Worm (Caenorhabditis elegans) whole organism, L4 larva: ENCODE data around the gene F36H5.14.

ENCODE experiments used
- F37D6.2 ChIP-seq: sonication (generic microtip); optimal IDR thresholded peaks from 2 replicates; lab custom pipeline; 2016; ENCODE audit warnings: mild to moderate bottlenecking, missing genetic modification characterization, missing compliant biosample characterization
- F49E8.2 ChIP-seq: sonication (generic microtip); optimal IDR thresholded peaks from 2 replicates; lab custom pipeline; 2016; ENCODE audit warnings: missing compliant biosample characterization, mild to moderate bottlenecking, missing genetic modification characterization, borderline replicate concordance
- aha-1 ChIP-seq: fragments of 150-350 bp; peaks from one replicate; lab custom pipeline; 2014; ENCODE audit warnings: missing biosample characterization, missing genetic modification characterization
- arid-1 ChIP-seq: fragments of 200-800 bp; sonication (Bioruptor generic); conservative IDR thresholded peaks from 2 replicates; pipeline ENCODE4 v1.3.6; 2022; ENCODE audit warnings: missing genetic modification reagents, missing genetic modification characterization, missing compliant biosample characterization
- ceh-32 ChIP-seq: sonication (generic microtip); optimal IDR thresholded peaks from 2 replicates; lab custom pipeline; 2016; ENCODE audit warnings: mild to moderate bottlenecking, missing genetic modification characterization, missing compliant biosample characterization; ENCODE audit not compliant: poor library complexity
- ceh-82 ChIP-seq: sonication (generic microtip); optimal IDR thresholded peaks from 2 replicates; lab custom pipeline; 2017; ENCODE audit warnings: missing biosample characterization, missing genetic modification characterization
- cey-2 ChIP-seq: sonication (generic microtip); optimal IDR thresholded peaks from 3 replicates; lab custom pipeline; 2017; ENCODE audit warnings: missing genetic modification characterization, mild to moderate bottlenecking, missing compliant biosample characterization, antibody characterized with exemption, borderline replicate concordance; ENCODE audit not compliant: insufficient read depth
- ctbp-1 ChIP-seq: fragments of 200-800 bp; sonication (Bioruptor generic); IDR thresholded peaks from 2 replicates; pipeline ENCODE4 v1.3.6; 2022; ENCODE audit warnings: missing genetic modification reagents, missing genetic modification characterization, missing compliant biosample characterization
- daf-16 ChIP-seq, 3 experiments: sonication (generic microtip); optimal IDR thresholded peaks; 2 replicates each; lab custom pipeline; 2016 to 2017; ENCODE audit warnings: missing genetic modification characterization in 3 of 3, missing genetic modification reagents in 3 of 3, mild to moderate bottlenecking in 2 of 3, missing compliant biosample characterization in 2 of 3, missing biosample characterization in 1 of 3, moderate library complexity in 1 of 3
- dmd-6 ChIP-seq: fragments of 200-800 bp; sonication (Bioruptor generic); IDR thresholded peaks from 2 replicates; pipeline ENCODE4 v1.3.6; 2022; ENCODE audit warnings: missing genetic modification reagents, missing genetic modification characterization, missing compliant biosample characterization
- dmd-8 ChIP-seq: fragments of 200-800 bp; sonication (Bioruptor generic); IDR thresholded peaks from 2 replicates; pipeline ENCODE4 v1.3.6; 2022; ENCODE audit warnings: missing genetic modification characterization, missing compliant biosample characterization
- dpl-1 ChIP-seq: fragments of 150-350 bp; optimal IDR thresholded peaks from 2 replicates; lab custom pipeline; 2014; ENCODE audit warnings: missing biosample characterization, missing genetic modification reagents, missing genetic modification characterization
- duxl-1 ChIP-seq: sonication (generic microtip); optimal IDR thresholded peaks from 2 replicates; lab custom pipeline; 2016; ENCODE audit warnings: mild to moderate bottlenecking, missing genetic modification characterization, moderate library complexity, missing compliant biosample characterization; ENCODE audit not compliant: poor library complexity
- dve-1 ChIP-seq: sonication (generic microtip); optimal IDR thresholded peaks from 2 replicates; lab custom pipeline; 2017; ENCODE audit warnings: antibody characterized with exemption, mild to moderate bottlenecking, missing genetic modification characterization, missing compliant biosample characterization; ENCODE audit not compliant: insufficient read depth
- fkh-10 ChIP-seq: fragments of 150-350 bp; optimal IDR thresholded peaks from 2 replicates; lab custom pipeline; 2014; ENCODE audit warnings: missing biosample characterization, missing genetic modification reagents, missing genetic modification characterization
- fos-1 ChIP-seq: fragments of 150-350 bp; optimal IDR thresholded peaks from 2 replicates; lab custom pipeline; 2014; ENCODE audit warnings: missing biosample characterization, missing genetic modification characterization
- gei-8 ChIP-seq: fragments of 200-800 bp; sonication (Bioruptor generic); optimal IDR thresholded peaks from 2 replicates; lab custom pipeline; 2018; ENCODE audit warnings: mild to moderate bottlenecking, missing genetic modification characterization, missing compliant biosample characterization
- hlh-11 ChIP-seq: fragments of 200-800 bp; sonication (Bioruptor generic); optimal IDR thresholded peaks from 2 replicates; lab custom pipeline; 2018; ENCODE audit warnings: mild to moderate bottlenecking, missing genetic modification characterization, missing compliant biosample characterization
- hlh-30 ChIP-seq: sonication (generic microtip); optimal IDR thresholded peaks from 2 replicates; lab custom pipeline; 2017; ENCODE audit warnings: antibody characterized with exemption, mild to moderate bottlenecking, missing genetic modification characterization, missing compliant biosample characterization; ENCODE audit not compliant: insufficient read depth
- jun-1 ChIP-seq: fragments of 150-350 bp; optimal IDR thresholded peaks from 2 replicates; lab custom pipeline; 2014; ENCODE audit warnings: missing biosample characterization, missing genetic modification reagents, missing genetic modification characterization
- lin-1 ChIP-seq: fragments of 200-800 bp; sonication (Bioruptor generic); IDR thresholded peaks from 2 replicates; pipeline ENCODE4 v1.3.6; 2022; ENCODE audit warnings: missing genetic modification reagents, missing genetic modification characterization, missing compliant biosample characterization
- lir-3 ChIP-seq: sonication (generic microtip); optimal IDR thresholded peaks from 2 replicates; lab custom pipeline; 2016; ENCODE audit warnings: mild to moderate bottlenecking, missing genetic modification characterization, missing compliant biosample characterization
- madf-9 ChIP-seq: fragments of 200-800 bp; sonication (Bioruptor generic); conservative IDR thresholded peaks from 2 replicates; pipeline ENCODE4 v1.3.6; 2022; ENCODE audit warnings: missing genetic modification reagents, missing genetic modification characterization, missing compliant biosample characterization
- mdl-1 ChIP-seq, 2 experiments: fragments of 150-350 bp in 1 of 2; sonication (generic microtip) in 1 of 2; optimal IDR thresholded peaks; 2 replicates each; lab custom pipeline; 2014 to 2017; ENCODE audit warnings: missing biosample characterization in 2 of 2, missing genetic modification characterization in 2 of 2
- mes-2 ChIP-seq: sonication (generic microtip); optimal IDR thresholded peaks from 2 replicates; lab custom pipeline; 2016; ENCODE audit warnings: missing genotype, mild to moderate bottlenecking, missing genetic modification characterization, missing compliant biosample characterization; ENCODE audit not compliant: poor library complexity, severe bottlenecking
- mxl-3 ChIP-seq: fragments of 200-800 bp; sonication (Bioruptor generic); optimal IDR thresholded peaks from 2 replicates; lab custom pipeline; 2018; ENCODE audit warnings: mild to moderate bottlenecking, missing genetic modification characterization, missing compliant biosample characterization
- nhr-102 ChIP-seq: sonication (generic microtip); optimal IDR thresholded peaks from 2 replicates; lab custom pipeline; 2016; ENCODE audit warnings: mild to moderate bottlenecking, missing genetic modification characterization, moderate library complexity, missing compliant biosample characterization
- nhr-28 ChIP-seq: fragments of 150-350 bp; optimal IDR thresholded peaks from 2 replicates; lab custom pipeline; 2014; ENCODE audit warnings: missing biosample characterization, missing genetic modification characterization
- nhr-48 ChIP-seq: sonication (generic microtip); optimal IDR thresholded peaks from 2 replicates; lab custom pipeline; 2016; ENCODE audit warnings: mild to moderate bottlenecking, missing genetic modification characterization, missing compliant biosample characterization
- nhr-6 ChIP-seq: fragments of 150-350 bp; optimal IDR thresholded peaks from 2 replicates; lab custom pipeline; 2014; ENCODE audit warnings: missing biosample characterization, missing genetic modification characterization
- nhr-76 ChIP-seq: fragments of 150-350 bp; optimal IDR thresholded peaks from 2 replicates; lab custom pipeline; 2014; ENCODE audit warnings: missing biosample characterization, missing genetic modification characterization
- nhr-77 ChIP-seq: fragments of 150-350 bp; optimal IDR thresholded peaks from 2 replicates; lab custom pipeline; 2014; ENCODE audit warnings: missing biosample characterization, missing genetic modification characterization
- php-3 ChIP-seq: fragments of 200-800 bp; sonication (Bioruptor generic); IDR thresholded peaks from 2 replicates; pipeline ENCODE4 v1.3.6; 2022; ENCODE audit warnings: missing genetic modification reagents, missing genetic modification characterization, missing compliant biosample characterization
- pqm-1 ChIP-seq: sonication (generic microtip); optimal IDR thresholded peaks from 2 replicates; lab custom pipeline; 2017; ENCODE audit warnings: missing biosample characterization, missing genetic modification characterization
- sdz-12 ChIP-seq: fragments of 200-800 bp; sonication (Bioruptor generic); optimal IDR thresholded peaks from 2 replicates; lab custom pipeline; 2018; ENCODE audit warnings: mild to moderate bottlenecking, missing genetic modification characterization, missing compliant biosample characterization
- snpc-1.2 ChIP-seq: fragments of 200-800 bp; sonication (Bioruptor generic); IDR thresholded peaks from 2 replicates; pipeline ENCODE4 v1.3.6; 2022; ENCODE audit warnings: missing genetic modification reagents, missing genetic modification characterization, missing compliant biosample characterization
- tra-1 ChIP-seq: fragments of 200-800 bp; sonication (Bioruptor generic); IDR thresholded peaks from 2 replicates; pipeline ENCODE4 v1.3.6; 2022; ENCODE audit warnings: missing genetic modification reagents, missing genetic modification characterization, missing compliant biosample characterization
- unc-39 ChIP-seq: sonication (generic microtip); optimal IDR thresholded peaks from 2 replicates; lab custom pipeline; 2017; ENCODE audit warnings: missing biosample characterization, missing genetic modification characterization
- zip-2 ChIP-seq: fragments of 150-350 bp; optimal IDR thresholded peaks from 2 replicates; lab custom pipeline; 2014; ENCODE audit warnings: missing biosample characterization, missing genetic modification characterization
- ztf-7 ChIP-seq: fragments of 150-350 bp; optimal IDR thresholded peaks from 2 replicates; lab custom pipeline; 2014; ENCODE audit warnings: missing biosample characterization, missing genetic modification characterization

Gene F36H5.14

DNA sequence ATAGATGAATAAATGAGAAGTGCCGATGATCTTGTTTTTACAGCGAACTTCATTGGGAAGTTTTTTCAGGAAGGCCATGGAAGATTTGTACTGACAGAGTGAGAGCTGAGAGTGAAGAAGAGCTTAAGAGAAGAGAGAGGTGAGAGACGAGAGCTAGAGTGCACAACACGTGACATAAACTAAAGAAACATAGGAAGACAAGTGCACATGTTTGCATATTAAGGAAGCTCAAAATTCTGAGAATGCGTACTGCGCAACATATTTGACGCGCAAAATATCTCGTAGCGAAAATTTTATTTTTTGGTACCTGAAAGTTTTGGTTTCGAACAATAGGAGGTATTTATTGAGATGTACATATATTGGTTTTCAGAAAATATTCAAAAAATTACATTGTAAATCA lies 32.9 kb downstream of the F36H5.14 start, which contains the start of gene C08F1.8:
Gene C08F1.8 (minus strand): TSS at position 101 of the 400 bp plus-strand sequence.
- TF ChIP-seq ztf-7 (tag; lab: Kevin White, UChicago) (no peak), mes-2 (tag; lab: Kevin White, UChicago) (no peak), fkh-10 (no peak), madf-9 (GFP tag; lab: Robert Waterston, UW) (no peak), zip-2 (tag; lab: Kevin White, UChicago) (no peak), ctbp-1 (GFP tag; lab: Robert Waterston, UW) (no peak), gei-8 (GFP tag; lab: Kevin White, UChicago) (no peak)

DNA sequence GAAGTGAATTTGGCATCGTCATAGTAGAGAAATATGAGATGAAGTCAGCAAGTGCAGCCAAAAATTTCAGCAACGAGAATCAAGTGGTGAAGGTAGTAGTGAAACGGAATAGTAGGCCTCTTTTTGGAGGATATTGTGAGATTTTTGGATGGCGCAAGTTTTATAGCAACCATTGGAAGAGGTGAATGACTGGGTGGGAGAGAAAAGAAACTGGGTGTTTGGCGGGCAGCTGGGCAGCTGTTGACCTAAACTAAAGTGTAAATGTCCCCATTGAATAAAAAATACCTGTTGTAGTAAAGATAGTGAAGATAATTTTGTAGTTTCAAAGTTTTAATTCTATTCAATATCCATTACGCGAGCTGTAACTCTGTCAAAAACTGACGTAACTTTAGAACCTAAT lies 40.7 kb downstream of the F36H5.14 start:
- TF ChIP-seq lin-1 (GFP tag; lab: Robert Waterston, UW) (no peak), fos-1 (tag; lab: Kevin White, UChicago) (no peak), dmd-8 (GFP tag; lab: Robert Waterston, UW) (no peak), cey-2 (tag; lab: Kevin White, UChicago) (no peak), snpc-1.2 (GFP tag; lab: Robert Waterston, UW) (no peak)
- TF ChIP-seq, all 104 proteins: peak for 0

DNA sequence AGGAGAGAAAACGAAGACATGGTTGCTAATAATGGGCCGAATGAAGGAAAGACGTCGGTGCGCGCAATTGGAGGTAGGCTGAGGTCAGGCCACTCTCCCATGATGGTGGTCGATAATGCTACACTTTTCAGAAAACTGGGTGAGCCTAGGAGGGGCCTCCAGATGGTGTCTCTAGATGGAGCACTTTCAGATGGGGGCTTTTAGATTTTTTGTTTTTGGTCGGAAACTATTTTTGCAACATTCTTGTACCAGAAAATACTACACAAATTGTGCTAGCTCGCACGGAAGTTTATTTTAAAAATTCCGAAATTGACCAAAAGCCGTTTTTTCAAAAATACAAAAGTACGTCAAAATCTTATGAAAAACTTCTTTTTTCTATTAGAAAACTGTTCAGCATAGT lies 43.0 kb downstream of the F36H5.14 start, which contains the start of gene fbxb-10:
Gene fbxb-10 (minus strand): TSS at position 101 of the 400 bp plus-strand sequence.
- TF ChIP-seq daf-16 (GFP tag; optimal IDR thresholded peaks at IDR 0.05; lab: Kevin White, UChicago) (no peak), daf-16 (tag; optimal IDR thresholded peaks at IDR 0.05; lab: Kevin White, UChicago) (no peak), arid-1 (GFP tag; lab: Robert Waterston, UW) (0 out of 2 replicates have a peak, but pooled peaks have one; percentile 9)

- TF ChIP-seq tra-1 (GFP tag; lab: Robert Waterston, UW) (peak; percentile 92), nhr-102 (tag; lab: Kevin White, UChicago) (peak; percentile 50), daf-16 (GFP tag; optimal IDR thresholded peaks at IDR 0.05; lab: Kevin White, UChicago) (no peak), daf-16 (tag; optimal IDR thresholded peaks at IDR 0.05; lab: Kevin White, UChicago) (peak; percentile 92), lir-3 (tag; lab: Kevin White, UChicago) (no peak), hlh-11 (peak; percentile 95), nhr-6 (tag; lab: Kevin White, UChicago) (peak; percentile 72), ztf-7 (tag; lab: Kevin White, UChicago) (peak; percentile 90), pqm-1 (peak; percentile 87), fos-1 (tag; lab: Kevin White, UChicago) (no peak), zip-2 (tag; lab: Kevin White, UChicago) (peak; percentile 99), mxl-3 (GFP tag; lab: Kevin White, UChicago) (peak; percentile 14), nhr-77 (tag; lab: Kevin White, UChicago) (peak; percentile 86), nhr-28 (peak; percentile 83), dpl-1 (peak; percentile 27), nhr-76 (tag; lab: Kevin White, UChicago) (no peak), lin-1 (GFP tag; lab: Robert Waterston, UW) (peak; percentile 44; the same call in 1 of the 2 replicates), jun-1 (peak; percentile 40), mdl-1 (tag; optimal IDR thresholded peaks at IDR 0.05; lab: Kevin White, UChicago) (peak in 1 of 2 experiments; percentile 59), F37D6.2 (no peak), dve-1 (tag; lab: Kevin White, UChicago) (peak; percentile 84), ceh-82 (tag; lab: Kevin White, UChicago) (no peak), duxl-1 (tag; lab: Kevin White, UChicago) (peak; percentile 97), aha-1 (tag; lab: Kevin White, UChicago) (peak; percentile 78), mes-2 (tag; lab: Kevin White, UChicago) (peak; percentile 47), unc-39 (tag; lab: Kevin White, UChicago) (no peak), sdz-12 (GFP tag; lab: Kevin White, UChicago) (no peak), hlh-30 (tag; lab: Kevin White, UChicago) (peak; percentile 69), php-3 (peak; percentile 87), nhr-48 (tag; lab: Kevin White, UChicago) (peak; percentile 31), dmd-6 (GFP tag; lab: Robert Waterston, UW) (peak; percentile 90), ctbp-1 (GFP tag; lab: Robert Waterston, UW) (no peak), F49E8.2 (tag; lab: Kevin White, UChicago) (no peak), ceh-32 (no peak)
- TF ChIP-seq, all 104 proteins: peak for 23
These were observed 44.7 kb downstream of the F36H5.14 start, which contains the start of gene fbxc-19 for ce11 chrII:1819944-1820570. fbxc-19 (plus strand) TSS chrII:1820479.
